Fruit fly (Drosophila melanogaster) whole organism, embryonic: Measurements from ENCODE around the gene Atg5.

Source experiments
- Asciz ChIP-seq: fragments of 200-800 bp; sonication (Bioruptor generic); optimal IDR thresholded peaks from 2 replicates; lab custom pipeline; 2017; ENCODE audit warnings: missing biosample characterization, mild to moderate bottlenecking, missing genetic modification characterization, missing genetic modification reagents
- Atf6 ChIP-seq: fragments of 200-800 bp; sonication (Bioruptor generic); IDR thresholded peaks from 2 replicates; pipeline ENCODE4 v1.3.6; 2022; ENCODE audit warnings: missing biosample characterization, missing genetic modification characterization
- CG10147 ChIP-seq: fragments of 200-800 bp; sonication (Bioruptor generic); optimal IDR thresholded peaks from 2 replicates; lab custom pipeline; 2019; ENCODE audit warnings: missing biosample characterization, mild to moderate bottlenecking, missing genetic modification characterization, moderate library complexity
- CG10274 ChIP-seq: fragments of 200-800 bp; sonication (Bioruptor generic); optimal IDR thresholded peaks from 3 replicates; lab custom pipeline; 2017; ENCODE audit warnings: missing biosample characterization, mild to moderate bottlenecking, missing genetic modification characterization
- CG10366 ChIP-seq: fragments of 200-800 bp; sonication (Bioruptor generic); IDR thresholded peaks from 2 replicates; pipeline ENCODE4 v1.3.6; 2022; ENCODE audit warnings: missing biosample characterization, missing genetic modification characterization
- CG12391 ChIP-seq: fragments of 200-800 bp; sonication (Bioruptor generic); optimal IDR thresholded peaks from 3 replicates; lab custom pipeline; 2018; ENCODE audit warnings: missing biosample characterization, mild to moderate bottlenecking, missing genetic modification characterization, moderate library complexity
- CG13287 ChIP-seq: fragments of 200-800 bp; sonication (Bioruptor generic); IDR thresholded peaks from 2 replicates; pipeline ENCODE4 v1.3.6; 2022; ENCODE audit warnings: missing biosample characterization, missing genetic modification characterization; ENCODE audit not compliant: partially characterized antibody
- CG14710 ChIP-seq: fragments of 200-800 bp; sonication (Bioruptor generic); optimal IDR thresholded peaks from 3 replicates; lab custom pipeline; 2019; ENCODE audit warnings: missing biosample characterization, mild to moderate bottlenecking, missing genetic modification characterization, moderate library complexity
- CG15073 ChIP-seq: fragments of 200-800 bp; sonication (Bioruptor generic); optimal IDR thresholded peaks from 2 replicates; lab custom pipeline; 2016; ENCODE audit warnings: missing biosample characterization, missing genetic modification characterization
- CG15479 ChIP-seq: fragments of 200-800 bp; sonication (Bioruptor generic); optimal IDR thresholded peaks from 3 replicates; lab custom pipeline; 2019; ENCODE audit warnings: missing biosample characterization, mild to moderate bottlenecking, missing genetic modification characterization, moderate library complexity
- CG15696 ChIP-seq: fragments of 200-800 bp; sonication (Bioruptor generic); optimal IDR thresholded peaks from 2 replicates; lab custom pipeline; 2019; ENCODE audit warnings: missing biosample characterization, mild to moderate bottlenecking, missing genetic modification characterization, moderate library complexity
- CG17328 ChIP-seq: fragments of 200-800 bp; sonication (Bioruptor generic); IDR thresholded peaks from 2 replicates; pipeline ENCODE4 v1.3.6; 2022; ENCODE audit warnings: missing biosample characterization, missing genetic modification characterization
- CG17802 ChIP-seq: fragments of 200-800 bp; sonication (Bioruptor generic); optimal IDR thresholded peaks from 2 replicates; lab custom pipeline; 2018; ENCODE audit warnings: missing biosample characterization, mild to moderate bottlenecking, missing genetic modification characterization, moderate library complexity
- CG17829 ChIP-seq: fragments of 200-800 bp; optimal IDR thresholded peaks from 2 replicates; lab custom pipeline; 2019; ENCODE audit warnings: missing biosample characterization, mild to moderate bottlenecking, missing genetic modification characterization, moderate library complexity
- CG30431 ChIP-seq: fragments of 200-800 bp; sonication (Bioruptor generic); optimal IDR thresholded peaks from 2 replicates; lab custom pipeline; 2017; ENCODE audit warnings: missing biosample characterization, missing genetic modification characterization
- CG6689 ChIP-seq: fragments of 200-800 bp; sonication (Bioruptor generic); IDR thresholded peaks from 2 replicates; pipeline ENCODE4 v1.3.6; 2022; ENCODE audit warnings: missing biosample characterization, missing genetic modification characterization
- CG7987 ChIP-seq: fragments of 200-800 bp; sonication (Bioruptor generic); optimal IDR thresholded peaks from 2 replicates; lab custom pipeline; 2018; ENCODE audit warnings: missing biosample characterization, mild to moderate bottlenecking, missing genetic modification characterization, moderate library complexity
- CG8924 ChIP-seq: fragments of 200-800 bp; optimal IDR thresholded peaks from 3 replicates; lab custom pipeline; 2019; ENCODE audit warnings: missing biosample characterization, mild to moderate bottlenecking, missing genetic modification characterization, moderate library complexity
- CG9215 ChIP-seq: fragments of 200-800 bp; sonication (Bioruptor generic); IDR thresholded peaks from 2 replicates; pipeline ENCODE4 v1.3.6; 2022; ENCODE audit warnings: missing biosample characterization, missing genetic modification characterization
- CHES-1-like ChIP-seq: fragments of 200-800 bp; sonication (Bioruptor generic); optimal IDR thresholded peaks from 2 replicates; lab custom pipeline; 2016; ENCODE audit warnings: missing biosample characterization, missing genetic modification characterization
- Chrac-16 ChIP-seq: fragments of 200-800 bp; sonication (Bioruptor generic); optimal IDR thresholded peaks from 3 replicates; lab custom pipeline; 2016; ENCODE audit warnings: missing biosample characterization, missing genetic modification characterization
- CkIIα-i1 ChIP-seq: fragments of 200-800 bp; sonication (Bioruptor generic); IDR thresholded peaks from 2 replicates; pipeline ENCODE4 v1.3.6; 2022; ENCODE audit warnings: missing biosample characterization, missing genetic modification characterization
- Deaf1 ChIP-seq: fragments of 200-800 bp; optimal IDR thresholded peaks from 3 replicates; lab custom pipeline; 2019; ENCODE audit warnings: missing biosample characterization, mild to moderate bottlenecking, missing genetic modification characterization, moderate library complexity
- Doc2 ChIP-seq: fragments of 200-800 bp; sonication (Bioruptor generic); IDR thresholded peaks from 2 replicates; pipeline ENCODE4 v1.3.6; 2022; ENCODE audit warnings: missing biosample characterization, missing genetic modification characterization
- E2f2 ChIP-seq: fragments of 200-800 bp; sonication (Bioruptor generic); IDR thresholded peaks from 2 replicates; pipeline ENCODE4 v1.3.6; 2022; ENCODE audit warnings: missing biosample characterization, missing genetic modification characterization
- Fer1 ChIP-seq: fragments of 200-800 bp; sonication (Bioruptor generic); optimal IDR thresholded peaks from 2 replicates; lab custom pipeline; 2017; ENCODE audit warnings: missing biosample characterization, mild to moderate bottlenecking, missing genetic modification characterization
- Fer3 ChIP-seq: fragments of 200-800 bp; sonication (Bioruptor generic); optimal IDR thresholded peaks from 2 replicates; lab custom pipeline; 2018; ENCODE audit warnings: missing biosample characterization, mild to moderate bottlenecking, missing genetic modification characterization, moderate library complexity
- Hr51 ChIP-seq, 2 experiments: fragments of 200-800 bp; sonication (Bioruptor generic); optimal IDR thresholded peaks; 2 replicates in 1 of 2; 3 replicates in 1 of 2; lab custom pipeline; 2016 to 2018; ENCODE audit warnings: missing biosample characterization in 2 of 2, missing genetic modification characterization in 2 of 2, mild to moderate bottlenecking in 1 of 2, moderate library complexity in 1 of 2
- Nf-YA ChIP-seq: fragments of 200-800 bp; sonication (Bioruptor generic); IDR thresholded peaks from 2 replicates; pipeline ENCODE4 v1.3.6; 2022; ENCODE audit warnings: missing biosample characterization, missing genetic modification characterization
- Ssrp ChIP-seq: fragments of 200-800 bp; sonication (Bioruptor generic); optimal IDR thresholded peaks from 2 replicates; lab custom pipeline; 2018; ENCODE audit warnings: missing biosample characterization, mild to moderate bottlenecking, missing genetic modification characterization, moderate library complexity
- caup ChIP-seq: fragments of 200-800 bp; sonication (Bioruptor generic); optimal IDR thresholded peaks from 3 replicates; lab custom pipeline; 2017; ENCODE audit warnings: missing biosample characterization, mild to moderate bottlenecking, missing genetic modification characterization, moderate library complexity; ENCODE audit not compliant: severe bottlenecking
- chif ChIP-seq, 2 experiments: fragments of 200-800 bp; sonication (Bioruptor generic); optimal IDR thresholded peaks; 3 replicates each; lab custom pipeline; 2016; ENCODE audit warnings: missing biosample characterization in 2 of 2, missing genetic modification characterization in 2 of 2
- dmrt99B ChIP-seq: fragments of 200-800 bp; sonication (Bioruptor generic); optimal IDR thresholded peaks from 2 replicates; lab custom pipeline; 2018; ENCODE audit warnings: missing biosample characterization, mild to moderate bottlenecking, missing genetic modification characterization, moderate library complexity
- esg ChIP-seq: fragments of 200-800 bp; sonication (Bioruptor generic); conservative IDR thresholded peaks from 2 replicates; pipeline ENCODE4 v1.3.6; 2022; ENCODE audit warnings: missing biosample characterization, missing genetic modification characterization
- eve ChIP-seq, 2 experiments: fragments of >200 bp; optimal IDR thresholded peaks; 2 replicates each; lab custom pipeline; 2017; ENCODE audit warnings: missing biosample characterization in 2 of 2, missing genetic modification characterization in 2 of 2
- gcm ChIP-seq: fragments of 200-800 bp; sonication (Bioruptor generic); optimal IDR thresholded peaks from 2 replicates; lab custom pipeline; 2019; ENCODE audit warnings: missing biosample characterization, mild to moderate bottlenecking, missing genetic modification characterization, moderate library complexity
- hb ChIP-seq: fragments of 200-800 bp; sonication (Bioruptor generic); IDR thresholded peaks from 3 replicates; pipeline ENCODE4 v1.3.6; 2022; ENCODE audit warnings: missing biosample characterization, missing genetic modification characterization; ENCODE audit not compliant: partially characterized antibody
- hbn ChIP-seq: fragments of 200-800 bp; sonication (Bioruptor generic); IDR thresholded peaks from 2 replicates; pipeline ENCODE4 v1.3.6; 2022; ENCODE audit warnings: missing biosample characterization, missing genetic modification characterization; ENCODE audit not compliant: partially characterized antibody
- inv ChIP-seq: fragments of 200-800 bp; sonication (Bioruptor generic); IDR thresholded peaks from 2 replicates; pipeline ENCODE4 v1.3.6; 2022; ENCODE audit warnings: missing biosample characterization, missing genetic modification characterization; ENCODE audit not compliant: partially characterized antibody
- kay ChIP-seq: fragments of 200-800 bp; sonication (Bioruptor generic); optimal IDR thresholded peaks from 2 replicates; lab custom pipeline; 2016; ENCODE audit warnings: missing biosample characterization, missing genetic modification characterization
- nerfin-1 ChIP-seq: fragments of 200-800 bp; sonication (Bioruptor generic); optimal IDR thresholded peaks from 3 replicates; lab custom pipeline; 2019; ENCODE audit warnings: missing biosample characterization, mild to moderate bottlenecking, missing genetic modification characterization, moderate library complexity
- p53 ChIP-seq: fragments of 200-800 bp; sonication (Bioruptor generic); optimal IDR thresholded peaks from 2 replicates; lab custom pipeline; 2016; ENCODE audit warnings: missing biosample characterization, missing genetic modification characterization
- prd ChIP-seq, 3 experiments: fragments of >200 bp in 2 of 3; fragments of 200-800 bp in 1 of 3; sonication (Bioruptor generic) in 1 of 3; optimal IDR thresholded peaks in 2 of 3; IDR thresholded peaks in 1 of 3; 2 replicates in 2 of 3; 3 replicates in 1 of 3; pipeline versions ENCODE4 v1.3.6 to Lab custom; 2017 to 2022; ENCODE audit warnings: missing biosample characterization in 1 of 3, missing genetic modification characterization in 1 of 3
- pros ChIP-seq: fragments of 200-800 bp; sonication (Bioruptor generic); optimal IDR thresholded peaks from 3 replicates; lab custom pipeline; 2019; ENCODE audit warnings: missing biosample characterization, mild to moderate bottlenecking, missing genetic modification characterization, moderate library complexity
- sens-2 ChIP-seq: fragments of 200-800 bp; sonication (Bioruptor generic); IDR thresholded peaks from 2 replicates; pipeline ENCODE4 v1.3.6; 2022; ENCODE audit warnings: missing biosample characterization, missing genetic modification characterization
- stc ChIP-seq: fragments of 200-800 bp; sonication (Bioruptor generic); IDR thresholded peaks from 2 replicates; pipeline ENCODE4 v1.3.6; 2022; ENCODE audit warnings: missing biosample characterization, missing genetic modification characterization
- tap ChIP-seq: fragments of 200-800 bp; optimal IDR thresholded peaks from 3 replicates; lab custom pipeline; 2019; ENCODE audit warnings: missing biosample characterization, mild to moderate bottlenecking, missing genetic modification characterization, moderate library complexity
- tio ChIP-seq: fragments of 200-800 bp; sonication (Bioruptor generic); optimal IDR thresholded peaks from 2 replicates; lab custom pipeline; 2017; ENCODE audit warnings: missing biosample characterization, missing genetic modification characterization, inconsistent platforms
- tup ChIP-seq: fragments of 200-800 bp; sonication (Bioruptor generic); optimal IDR thresholded peaks from 2 replicates; lab custom pipeline; 2016; ENCODE audit warnings: missing biosample characterization, mild to moderate bottlenecking, missing genetic modification characterization, moderate library complexity

Atg5 gene

DNA sequence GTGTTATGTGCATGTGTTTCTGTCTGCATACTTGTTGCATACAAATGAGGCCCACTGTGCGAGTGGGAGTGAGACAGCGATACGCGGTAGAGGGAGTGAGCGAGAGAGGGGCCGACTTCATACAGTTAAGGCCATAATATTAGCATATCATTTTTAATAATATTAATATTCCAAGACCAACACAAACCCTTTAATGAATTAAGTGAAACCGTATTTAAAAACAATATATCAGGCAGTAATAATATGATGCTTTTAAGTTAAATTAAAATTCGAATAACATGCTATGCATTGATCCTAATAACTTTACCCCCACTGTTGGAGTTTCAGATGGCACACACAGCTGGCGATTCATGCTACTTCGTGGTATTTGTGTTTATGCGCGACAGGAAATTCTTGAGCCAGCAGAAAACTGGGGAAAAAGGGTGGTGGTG lies 1.3 kb upstream of the Atg5 start (continued):
- TF ChIP-seq CG7987 (GFP tag; lab: Kevin White, UChicago) (peak; percentile 79), CG15073 (GFP tag; lab: Kevin White, UChicago) (peak; percentile 92), CG15696 (tag; lab: Kevin White, UChicago) (peak; percentile 97), CG15479 (GFP tag; lab: Kevin White, UChicago) (peak; percentile 60), Hr51 (GFP tag; optimal IDR thresholded peaks at IDR 0.05; lab: Kevin White, UChicago) (peak; percentile 82 to 98), CG8924 (peak; percentile 98), tio (GFP tag; lab: Kevin White, UChicago) (peak; percentile 88), tap (peak; percentile 98), CG9215 (GFP tag; lab: Robert Waterston, UW) (peak; percentile 84), Asciz (peak; percentile 96), CG14710 (tag; lab: Kevin White, UChicago) (peak; percentile 98), kay (GFP tag; lab: Kevin White, UChicago) (peak; percentile 88), dmrt99B (tag; lab: Kevin White, UChicago) (peak; percentile 98), inv (no peak), CG12391 (tag; lab: Kevin White, UChicago) (peak; percentile 98), CG10366 (GFP tag; lab: Robert Waterston, UW) (peak; percentile 94), p53 (GFP tag; lab: Kevin White, UChicago) (peak; percentile 33), Fer3 (peak; percentile 95), CHES-1-like (GFP tag; lab: Kevin White, UChicago) (peak; percentile 38), sens-2 (GFP tag; lab: Robert Waterston, UW) (peak; percentile 93), Doc2 (GFP tag; lab: Robert Waterston, UW) (peak; percentile 64; the same call in 1 of the 2 replicates), CG10274 (GFP tag; lab: Kevin White, UChicago) (peak; percentile 71), hb (GFP tag; lab: Robert Waterston, UW) (no peak), prd (optimal IDR thresholded peaks at IDR 0.05; lab: Kevin White, UChicago) (no peak), prd (GFP tag; IDR thresholded peaks at IDR 0.05; lab: Robert Waterston, UW) (peak; percentile 96), caup (GFP tag; lab: Kevin White, UChicago) (peak; percentile 92), Atf6 (GFP tag; lab: Robert Waterston, UW) (peak; percentile 95), CG17328 (GFP tag; lab: Robert Waterston, UW) (peak; percentile 97), nerfin-1 (tag; lab: Kevin White, UChicago) (peak; percentile 96), Nf-YA (GFP tag; lab: Robert Waterston, UW) (peak; percentile 93), pros (peak; percentile 81), gcm (GFP tag; lab: Kevin White, UChicago) (peak; percentile 98), Ssrp (tag; lab: Kevin White, UChicago) (peak; percentile 97), Deaf1 (tag; lab: Kevin White, UChicago) (peak; percentile 84), stc (peak; percentile 95), CG6689 (peak; percentile 96), Chrac-16 (GFP tag; lab: Kevin White, UChicago) (peak; percentile 96), CG30431 (GFP tag; lab: Kevin White, UChicago) (peak; percentile 91), CG13287 (no peak), Fer1 (GFP tag; lab: Kevin White, UChicago) (peak; percentile 96), tup (GFP tag; lab: Kevin White, UChicago) (peak; percentile 72), CG17829 (tag; lab: Kevin White, UChicago) (peak; percentile 99), CkIIα-i1 (GFP tag; lab: Robert Waterston, UW) (peak; percentile 82), eve (GFP tag; optimal IDR thresholded peaks at IDR 0.05; lab: Kevin White, UChicago) (peak; percentile 14 to 98), CG10147 (peak; percentile 95), E2f2 (GFP tag; lab: Robert Waterston, UW) (peak; percentile 79), esg (GFP tag; lab: Robert Waterston, UW) (peak; percentile 95), hbn (no peak), chif (GFP tag; optimal IDR thresholded peaks at IDR 0.05; lab: Kevin White, UChicago) (peak; percentile 78 to 92), CG17802 (tag; lab: Kevin White, UChicago) (peak; percentile 72)
